Fruit fly (Drosophila melanogaster): Measurements from ENCODE around the gene Grp170.

Gene Grp170

dm6 chrX:2302875-2303274 lies 28.0 kb upstream of the Grp170 start (continued):
- TF ChIP-seq hb (GFP tag; IDR thresholded peaks at IDR 0.05; ENCODE audit: partially characterized antibody) (no peak), TFAM (GFP tag; optimal IDR thresholded peaks at IDR 0.05) (no peak), luna (GFP tag; optimal IDR thresholded peaks at IDR 0.05) (no peak), mam (GFP tag; optimal IDR thresholded peaks at IDR 0.05) (no peak), maf-S (GFP tag; optimal IDR thresholded peaks at IDR 0.05) (no peak), BtbVII (GFP tag; optimal IDR thresholded peaks at IDR 0.05) (no peak), CG7928 (GFP tag; optimal IDR thresholded peaks at IDR 0.05) (no peak), NC2β (GFP tag; optimal IDR thresholded peaks at IDR 0.05) (no peak), CG4730 (GFP tag; IDR thresholded peaks at IDR 0.05) (no peak), kah (GFP tag; optimal IDR thresholded peaks at IDR 0.05) (no peak), CG8290 (GFP tag; optimal IDR thresholded peaks at IDR 0.05) (no peak), CG8290 (tag; optimal IDR thresholded peaks at IDR 0.05) (peak in 1 of 2 experiments; percentile 19), CG4404 (GFP tag; IDR thresholded peaks at IDR 0.05) (no peak), pros (GFP tag; optimal IDR thresholded peaks at IDR 0.05) (no peak), crp (GFP tag; optimal IDR thresholded peaks at IDR 0.05) (no peak), tap (tag; optimal IDR thresholded peaks at IDR 0.05) (no peak), CG12299 (tag; optimal IDR thresholded peaks at IDR 0.05) (no peak), ftz-f1 (GFP tag; optimal IDR thresholded peaks at IDR 0.05) (peak; percentile 70), Lpt (GFP tag; optimal IDR thresholded peaks at IDR 0.05) (no peak), zen2 (GFP tag; IDR thresholded peaks at IDR 0.05; ENCODE audit: partially characterized antibody) (no peak), sd (tag; optimal IDR thresholded peaks at IDR 0.05) (peak; percentile 40), Elba2 (GFP tag; optimal IDR thresholded peaks at IDR 0.05) (no peak), Med (GFP tag) (peak; percentile 73), CG7963 (GFP tag; IDR thresholded peaks at IDR 0.05; ENCODE audit: partially characterized antibody) (no peak), Meics (GFP tag; optimal IDR thresholded peaks at IDR 0.05) (peak; percentile 8), MESR4 (GFP tag; optimal IDR thresholded peaks at IDR 0.05) (no peak), zfh2 (GFP tag; optimal IDR thresholded peaks at IDR 0.05) (no peak), toy (GFP tag; IDR thresholded peaks at IDR 0.05) (no peak), schlank (tag; optimal IDR thresholded peaks at IDR 0.05) (no peak), Trl (optimal IDR thresholded peaks at IDR 0.05) (no peak), Trl (GFP tag; optimal IDR thresholded peaks at IDR 0.05) (no peak), HmgZ (tag; optimal IDR thresholded peaks at IDR 0.05) (no peak), tgo (GFP tag; IDR thresholded peaks at IDR 0.05) (no peak), CG10209 (GFP tag; optimal IDR thresholded peaks at IDR 0.05) (no peak), CG1529 (GFP tag; optimal IDR thresholded peaks at IDR 0.05) (no peak), tll (GFP tag; optimal IDR thresholded peaks at IDR 0.05) (no peak), CG11696 (GFP tag; IDR thresholded peaks at IDR 0.05) (0 out of 2 replicates have a peak, but pooled peaks have one; percentile 18), slp2 (GFP tag; optimal IDR thresholded peaks at IDR 0.05) (no peak), Rfx (GFP tag; IDR thresholded peaks at IDR 0.05) (no peak), dati (GFP tag; IDR thresholded peaks at IDR 0.05) (no peak), CG10543 (GFP tag; optimal IDR thresholded peaks at IDR 0.05) (peak; percentile 42)

All from whole organism, embryonic.